Fruit fly (Drosophila melanogaster) whole organism, embryonic: Measurements from ENCODE around the gene Mical.

Experiments
- Awh ChIP-seq: fragments of 200-800 bp; sonication (Bioruptor generic); IDR thresholded peaks from 2 replicates; pipeline ENCODE4, ENCODE4 v1.3.6; 2022; ENCODE audit warnings: missing biosample characterization, missing genetic modification characterization
- CG12155 ChIP-seq: fragments of 200-800 bp; sonication (Bioruptor generic); optimal IDR thresholded peaks from 3 replicates; lab custom pipeline; 2016; ENCODE audit warnings: missing biosample characterization, missing genetic modification characterization
- CG12659 ChIP-seq: fragments of 200-800 bp; sonication (Bioruptor generic); optimal IDR thresholded peaks from 3 replicates; lab custom pipeline; 2017; ENCODE audit warnings: mild to moderate bottlenecking, missing biosample characterization, missing genetic modification reagents, missing genetic modification characterization
- CG13624 ChIP-seq: fragments of 200-800 bp; sonication (Bioruptor generic); optimal IDR thresholded peaks from 2 replicates; lab custom pipeline; 2016; ENCODE audit warnings: missing biosample characterization, missing genetic modification characterization
- CG13775 ChIP-seq: fragments of 200-800 bp; sonication (Bioruptor generic); optimal IDR thresholded peaks from 3 replicates; lab custom pipeline; 2017; ENCODE audit warnings: missing biosample characterization, mild to moderate bottlenecking, missing genetic modification characterization
- CG1602 ChIP-seq: fragments of 200-800 bp; sonication (Bioruptor generic); optimal IDR thresholded peaks from 3 replicates; lab custom pipeline; 2016; ENCODE audit warnings: missing biosample characterization, missing genetic modification characterization
- CG17186 ChIP-seq: fragments of 200-800 bp; sonication (Bioruptor generic); optimal IDR thresholded peaks from 3 replicates; lab custom pipeline; 2017; ENCODE audit warnings: missing biosample characterization, missing genetic modification reagents, missing genetic modification characterization
- CG17328 ChIP-seq: fragments of 200-800 bp; sonication (Bioruptor generic); IDR thresholded peaks from 2 replicates; pipeline ENCODE4 v1.3.6; 2022; ENCODE audit warnings: missing biosample characterization, missing genetic modification characterization
- CG1792 ChIP-seq: fragments of 200-800 bp; sonication (Bioruptor generic); optimal IDR thresholded peaks from 2 replicates; lab custom pipeline; 2016; ENCODE audit warnings: missing biosample characterization, missing genetic modification characterization
- CG18011 ChIP-seq: fragments of 200-800 bp; sonication (Bioruptor generic); optimal IDR thresholded peaks from 2 replicates; lab custom pipeline; 2017; ENCODE audit warnings: missing biosample characterization, missing genetic modification characterization, mild to moderate bottlenecking, moderate library complexity, missing genotype
- CG2129 ChIP-seq: fragments of 200-800 bp; sonication (Bioruptor generic); IDR thresholded peaks from 2 replicates; pipeline ENCODE4 v1.3.6; 2022; ENCODE audit warnings: missing biosample characterization, missing genetic modification characterization; ENCODE audit not compliant: partially characterized antibody
- CG2202 ChIP-seq: fragments of 200-800 bp; sonication (Bioruptor generic); optimal IDR thresholded peaks from 2 replicates; lab custom pipeline; 2018; ENCODE audit warnings: missing biosample characterization, mild to moderate bottlenecking, missing genetic modification characterization
- CG32767 ChIP-seq: fragments of 200-800 bp; sonication (Bioruptor generic); IDR thresholded peaks from 2 replicates; pipeline ENCODE4 v1.3.6; 2022; ENCODE audit warnings: missing biosample characterization, missing genetic modification characterization
- CG34422 ChIP-seq: fragments of 200-800 bp; sonication (Bioruptor generic); IDR thresholded peaks from 3 replicates; pipeline ENCODE4 v1.3.6; 2022; ENCODE audit warnings: missing biosample characterization, missing genetic modification characterization
- CG3995 ChIP-seq: fragments of 200-800 bp; sonication (Bioruptor generic); optimal IDR thresholded peaks from 3 replicates; lab custom pipeline; 2016; ENCODE audit warnings: missing biosample characterization, missing genetic modification characterization
- CG4328 ChIP-seq: fragments of 200-800 bp; sonication (Bioruptor generic); optimal IDR thresholded peaks from 3 replicates; lab custom pipeline; 2017; ENCODE audit warnings: missing biosample characterization, missing genetic modification reagents, missing genetic modification characterization
- CG5180 ChIP-seq: fragments of 200-800 bp; sonication (Bioruptor generic); optimal IDR thresholded peaks from 3 replicates; lab custom pipeline; 2017; ENCODE audit warnings: missing biosample characterization, missing genetic modification characterization, mild to moderate bottlenecking, moderate library complexity, missing genetic modification reagents
- CG5953 ChIP-seq: fragments of 200-800 bp; sonication (Bioruptor generic); IDR thresholded peaks from 2 replicates; pipeline ENCODE4 v1.3.6; 2022; ENCODE audit warnings: missing biosample characterization, missing genetic modification characterization
- CG6654 ChIP-seq: fragments of 200-800 bp; sonication (Bioruptor generic); optimal IDR thresholded peaks from 2 replicates; lab custom pipeline; 2017; ENCODE audit warnings: missing biosample characterization, mild to moderate bottlenecking, missing genetic modification characterization
- CG6765 ChIP-seq: fragments of 200-800 bp; sonication (Bioruptor generic); optimal IDR thresholded peaks from 3 replicates; lab custom pipeline; 2017; ENCODE audit warnings: missing biosample characterization, mild to moderate bottlenecking, missing genetic modification characterization
- CHES-1-like ChIP-seq: fragments of 200-800 bp; sonication (Bioruptor generic); optimal IDR thresholded peaks from 2 replicates; lab custom pipeline; 2016; ENCODE audit warnings: missing biosample characterization, missing genetic modification characterization
- Camta ChIP-seq: fragments of 200-800 bp; sonication (Bioruptor generic); optimal IDR thresholded peaks from 2 replicates; lab custom pipeline; 2016; ENCODE audit warnings: missing biosample characterization, missing genetic modification characterization
- Dp ChIP-seq: fragments of 200-800 bp; sonication (Bioruptor generic); optimal IDR thresholded peaks from 2 replicates; lab custom pipeline; 2018; ENCODE audit warnings: missing biosample characterization, mild to moderate bottlenecking, missing genetic modification characterization, moderate library complexity
- Ets65A ChIP-seq: fragments of 200-800 bp; sonication (Bioruptor generic); peaks from one replicate; lab custom pipeline; 2016; ENCODE audit warnings: missing biosample characterization, missing genetic modification characterization
- HLH54F ChIP-seq: fragments of 200-800 bp; sonication (Bioruptor generic); optimal IDR thresholded peaks from 3 replicates; lab custom pipeline; 2016; ENCODE audit warnings: missing biosample characterization, missing genetic modification characterization
- HLHmδ ChIP-seq: fragments of 200-800 bp; sonication (Bioruptor generic); optimal IDR thresholded peaks from 2 replicates; lab custom pipeline; 2018; ENCODE audit warnings: missing biosample characterization, mild to moderate bottlenecking, missing genetic modification characterization, moderate library complexity
- Hand ChIP-seq: fragments of 200-800 bp; sonication (Bioruptor generic); optimal IDR thresholded peaks from 2 replicates; lab custom pipeline; 2017; ENCODE audit warnings: mild to moderate bottlenecking, missing biosample characterization, missing genetic modification reagents, missing genetic modification characterization
- NC2α ChIP-seq: fragments of 200-800 bp; sonication (Bioruptor generic); optimal IDR thresholded peaks from 2 replicates; lab custom pipeline; 2016; ENCODE audit warnings: missing biosample characterization, missing genetic modification characterization
- Ravus ChIP-seq: fragments of 200-800 bp; sonication (Bioruptor generic); IDR thresholded peaks from 2 replicates; pipeline ENCODE4 v1.3.6; 2022; ENCODE audit warnings: missing biosample characterization, missing genetic modification characterization
- aop ChIP-seq: fragments of 200-800 bp; sonication (Bioruptor generic); IDR thresholded peaks from 2 replicates; pipeline ENCODE4 v1.3.6; 2022; ENCODE audit warnings: missing biosample characterization, missing genetic modification characterization
- ash1 ChIP-seq: fragments of 200-800 bp; sonication (Bioruptor generic); optimal IDR thresholded peaks from 2 replicates; lab custom pipeline; 2018; ENCODE audit warnings: missing biosample characterization, mild to moderate bottlenecking, missing genetic modification characterization
- ci ChIP-seq: fragments of 200-800 bp; sonication (Bioruptor generic); IDR thresholded peaks from 3 replicates; pipeline ENCODE4 v1.3.6; 2022; ENCODE audit warnings: missing biosample characterization, missing genetic modification characterization
- crc ChIP-seq: fragments of 200-800 bp; sonication (Bioruptor generic); optimal IDR thresholded peaks from 2 replicates; lab custom pipeline; 2016; ENCODE audit warnings: missing biosample characterization, missing genetic modification characterization
- croc ChIP-seq: fragments of 200-800 bp; sonication (Bioruptor generic); conservative IDR thresholded peaks from 3 replicates; pipeline ENCODE4 v1.3.6; 2022; ENCODE audit warnings: missing biosample characterization, missing genetic modification characterization
- en ChIP-seq: fragments of 200-800 bp; sonication (Bioruptor generic); optimal IDR thresholded peaks from 2 replicates; lab custom pipeline; 2016; ENCODE audit warnings: missing biosample characterization, missing genetic modification characterization
- fd102C ChIP-seq: fragments of 200-800 bp; sonication (Bioruptor generic); optimal IDR thresholded peaks from 2 replicates; lab custom pipeline; 2018; ENCODE audit warnings: missing biosample characterization, mild to moderate bottlenecking, missing genetic modification characterization, moderate library complexity
- grn ChIP-seq: fragments of 200-800 bp; sonication (Bioruptor generic); optimal IDR thresholded peaks from 3 replicates; lab custom pipeline; 2017; ENCODE audit warnings: missing biosample characterization, missing genetic modification characterization
- gro ChIP-seq: fragments of 200-800 bp; sonication (Bioruptor generic); optimal IDR thresholded peaks from 2 replicates; lab custom pipeline; 2016; ENCODE audit warnings: missing biosample characterization, missing genetic modification characterization
- inv ChIP-seq: fragments of 200-800 bp; sonication (Bioruptor generic); IDR thresholded peaks from 2 replicates; pipeline ENCODE4 v1.3.6; 2022; ENCODE audit warnings: missing biosample characterization, missing genetic modification characterization; ENCODE audit not compliant: partially characterized antibody
- jing ChIP-seq: fragments of 200-800 bp; sonication (Bioruptor generic); optimal IDR thresholded peaks from 2 replicates; lab custom pipeline; 2018; ENCODE audit warnings: missing biosample characterization, mild to moderate bottlenecking, missing genetic modification characterization
- klu ChIP-seq: fragments of 200-800 bp; sonication (Bioruptor generic); IDR thresholded peaks from 2 replicates; pipeline ENCODE4 v1.3.6; 2022; ENCODE audit warnings: missing biosample characterization, missing genetic modification characterization
- knrl ChIP-seq: fragments of 200-800 bp; sonication (Bioruptor generic); IDR thresholded peaks from 3 replicates; pipeline ENCODE4 v1.3.6; 2022; ENCODE audit warnings: missing biosample characterization, missing genetic modification characterization; ENCODE audit not compliant: partially characterized antibody
- pfk ChIP-seq: fragments of 200-800 bp; sonication (Bioruptor generic); optimal IDR thresholded peaks from 2 replicates; lab custom pipeline; 2018; ENCODE audit warnings: missing biosample characterization, mild to moderate bottlenecking, missing genetic modification characterization, moderate library complexity
- ranshi ChIP-seq: fragments of 200-800 bp; sonication (Bioruptor generic); IDR thresholded peaks from 2 replicates; pipeline ENCODE4 v1.3.6; 2022; ENCODE audit warnings: missing biosample characterization, missing genetic modification characterization
- repo ChIP-seq: fragments of 200-800 bp; sonication (Bioruptor generic); optimal IDR thresholded peaks from 2 replicates; lab custom pipeline; 2016; ENCODE audit warnings: missing biosample characterization, missing genetic modification characterization
- sr ChIP-seq: fragments of 200-800 bp; sonication (Bioruptor generic); IDR thresholded peaks from 3 replicates; pipeline ENCODE4 v1.3.6; 2022; ENCODE audit warnings: missing biosample characterization, missing genetic modification characterization
- stc ChIP-seq: fragments of 200-800 bp; sonication (Bioruptor generic); IDR thresholded peaks from 2 replicates; pipeline ENCODE4 v1.3.6; 2022; ENCODE audit warnings: missing biosample characterization, missing genetic modification characterization
- twi ChIP-seq: fragments of 200-800 bp; optimal IDR thresholded peaks from 2 replicates; lab custom pipeline; 2019; ENCODE audit warnings: missing biosample characterization, mild to moderate bottlenecking, missing genetic modification characterization, moderate library complexity
- vvl ChIP-seq: fragments of 200-800 bp; sonication (Bioruptor generic); IDR thresholded peaks from 2 replicates; pipeline ENCODE4 v1.3.6; 2022; ENCODE audit warnings: missing biosample characterization, missing genetic modification characterization
- zen2 ChIP-seq: fragments of 200-800 bp; sonication (Bioruptor generic); IDR thresholded peaks from 3 replicates; pipeline ENCODE4 v1.3.6; 2022; ENCODE audit warnings: missing biosample characterization, missing genetic modification characterization; ENCODE audit not compliant: partially characterized antibody

Mical gene

dm6 chr3R:10042664-10043372, at the start of gene Mical, which contains the start of gene CG3909 (continued):
- TF ChIP-seq twi (peak; percentile 70), knrl (GFP tag; lab: Robert Waterston, UW) (peak; percentile 21; the same call in 1 of the 3 replicates), HLH54F (peak; percentile 35), stc (GFP tag; lab: Robert Waterston, UW) (peak; percentile 92), NC2α (no peak), klu (peak; percentile 81), ranshi (GFP tag; lab: Robert Waterston, UW) (peak; percentile 91), CG2129 (GFP tag; lab: Robert Waterston, UW) (no peak), crc (no peak), CG2202 (tag; lab: Kevin White, UChicago) (peak; percentile 13), en (GFP tag; lab: Kevin White, UChicago) (peak; percentile 23), grn (GFP tag; lab: Kevin White, UChicago) (no peak), CG18011 (GFP tag; lab: Kevin White, UChicago) (no peak), CG6765 (GFP tag; lab: Kevin White, UChicago) (peak; percentile 73), Ravus (peak; percentile 46), Hand (GFP tag; lab: Kevin White, UChicago) (peak; percentile 60), CG3995 (GFP tag; lab: Kevin White, UChicago) (no peak), CG5180 (GFP tag; lab: Kevin White, UChicago) (peak; percentile 32), CG17328 (GFP tag; lab: Robert Waterston, UW) (peak; percentile 86), Awh (GFP tag; lab: Robert Waterston, UW) (peak; percentile 81), gro (GFP tag; lab: Kevin White, UChicago) (no peak), CG12659 (GFP tag; lab: Kevin White, UChicago) (peak; percentile 93), ci (GFP tag; lab: Robert Waterston, UW) (peak; percentile 70), HLHmδ (GFP tag; lab: Kevin White, UChicago) (peak; percentile 72), Camta (GFP tag; lab: Kevin White, UChicago) (no peak), CG34422 (peak; percentile 92), vvl (GFP tag; lab: Robert Waterston, UW) (peak; percentile 97), CG12155 (peak; percentile 81), sr (GFP tag; lab: Robert Waterston, UW) (peak; percentile 12; the same call in 1 of the 3 replicates), Dp (GFP tag; lab: Kevin White, UChicago) (peak; percentile 34), Ets65A (GFP tag; lab: Kevin White, UChicago) (peak; percentile 90), croc (GFP tag; lab: Robert Waterston, UW) (peak; percentile 53), CG1602 (peak; percentile 83), aop (GFP tag; lab: Robert Waterston, UW) (peak; percentile 43; the same call in 1 of the 2 replicates), CG17186 (GFP tag; lab: Kevin White, UChicago) (peak; percentile 13), CG1792 (GFP tag; lab: Kevin White, UChicago) (no peak), CG13624 (GFP tag; lab: Kevin White, UChicago) (peak; percentile 27), CG6654 (GFP tag; lab: Kevin White, UChicago) (no peak), CG5953 (peak; percentile 67), fd102C (GFP tag; lab: Kevin White, UChicago) (no peak), CHES-1-like (peak; percentile 52), CG32767 (GFP tag; lab: Robert Waterston, UW) (peak; percentile 76; the same call in 1 of the 2 replicates), CG4328 (peak; percentile 69), ash1 (GFP tag; lab: Kevin White, UChicago) (peak; percentile 26), inv (GFP tag; lab: Robert Waterston, UW) (peak; percentile 32), zen2 (GFP tag; lab: Robert Waterston, UW) (no peak), repo (GFP tag; lab: Kevin White, UChicago) (no peak), pfk (GFP tag; lab: Kevin White, UChicago) (no peak), CG13775 (GFP tag; lab: Kevin White, UChicago) (peak; percentile 80), jing (GFP tag; lab: Kevin White, UChicago) (no peak)
